Fruit fly (Drosophila melanogaster): ENCODE measurements around the gene mth.

DNA sequence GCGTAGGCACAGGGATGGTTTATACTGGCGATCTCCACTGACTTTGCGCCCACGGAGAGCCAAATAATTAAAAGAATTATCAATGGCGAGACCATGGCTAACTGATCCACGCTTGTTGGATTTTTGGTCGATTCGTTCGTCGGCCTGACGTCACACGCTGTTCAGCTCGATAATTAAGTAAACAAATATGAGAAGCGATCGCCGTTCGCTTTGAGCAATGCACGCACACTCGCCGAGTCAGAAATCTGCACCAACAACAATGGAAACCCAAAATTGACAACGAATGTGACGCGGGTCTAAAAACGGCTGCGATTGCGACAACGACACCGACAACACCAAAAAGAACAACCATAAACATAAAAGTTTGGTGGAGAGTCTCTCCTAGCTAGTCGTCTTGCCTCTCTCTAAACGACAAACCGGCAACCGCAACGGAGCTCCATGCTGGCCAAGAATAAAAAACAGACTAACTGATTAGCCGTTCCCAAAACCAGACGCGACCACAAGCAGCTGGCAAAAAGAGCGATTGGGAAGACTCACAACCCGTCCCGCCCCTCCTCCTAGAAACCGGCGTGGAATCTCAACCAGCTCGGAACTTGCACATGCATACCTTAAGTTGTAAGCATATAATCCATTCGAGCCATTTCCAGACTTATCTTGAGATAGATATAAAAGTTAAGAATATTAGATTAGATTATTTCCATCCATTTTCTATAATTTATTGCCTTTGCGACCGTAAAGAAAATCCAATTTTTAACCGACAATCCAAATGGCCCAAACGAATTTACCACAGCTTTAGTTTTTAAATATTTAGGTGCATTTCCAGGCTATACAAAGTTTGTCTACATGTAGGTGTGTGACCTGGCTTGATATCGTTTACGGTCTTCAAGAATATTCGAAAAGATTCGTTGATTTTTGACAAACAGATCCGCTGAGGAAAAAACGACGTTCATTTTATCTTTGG is 14.6 kb downstream of the mth start, which contains the start of gene mthl9:
- no peak for TF ChIP-seq EcR (GFP tag; optimal IDR thresholded peaks at IDR 0.05)
- no peak for TF ChIP-seq rn (GFP tag; IDR thresholded peaks at IDR 0.05)
